Worm (Caenorhabditis elegans): Measurements from ENCODE around the gene C01G6.9.

DNA sequence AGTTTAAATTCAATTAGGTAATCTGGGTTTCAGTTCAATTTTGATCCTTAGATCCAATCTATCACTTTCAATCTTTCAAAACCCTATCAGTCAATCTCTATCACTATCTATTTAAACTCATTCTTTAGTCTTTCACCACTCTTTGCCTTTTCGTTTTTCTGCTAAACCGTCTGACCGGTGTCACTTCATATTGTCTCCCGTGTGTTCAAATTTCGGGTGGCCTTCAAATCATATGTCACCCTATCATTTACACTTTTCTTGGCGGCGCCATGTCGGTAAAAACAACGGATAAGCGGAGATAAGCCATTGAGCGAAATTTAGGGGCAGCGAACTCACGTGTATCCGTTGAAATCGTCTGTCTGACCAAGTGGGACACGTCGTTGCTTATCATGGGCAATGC, 48.3 kb upstream of the C01G6.9 start:
- TF ChIP-seq hlh-17 (GFP tag; optimal IDR thresholded peaks at IDR 0.05; ENCODE audit: borderline replicate concordance) (no peak), pqm-1 (tag; optimal IDR thresholded peaks at IDR 0.05) (no peak), sox-4 (tag; optimal IDR thresholded peaks at IDR 0.05) (no peak), nhr-47 (tag; optimal IDR thresholded peaks at IDR 0.05) (peak; percentile 36), lin-13 (GFP tag; optimal IDR thresholded peaks at IDR 0.05) (no peak), unc-130 (tag; optimal IDR thresholded peaks at IDR 0.05) (peak; percentile 18), ama-1 (optimal IDR thresholded peaks at IDR 0.05) (no peak), hlh-4 (tag; optimal IDR thresholded peaks at IDR 0.05) (no peak), dsc-1 (tag; optimal IDR thresholded peaks at IDR 0.05) (no peak), ceh-82 (tag; optimal IDR thresholded peaks at IDR 0.05) (no peak), lin-35 (GFP tag; optimal IDR thresholded peaks at IDR 0.05) (peak in 1 of 2 experiments; percentile 21)

Measured in whole organism, L1 larva.